Fruit fly (Drosophila melanogaster) Kc167 (cell line): ENCODE results near the gene Pdcd4.

ENCODE experiments used
- Myc ChIP-seq: fragments of >200 bp; optimal IDR thresholded peaks from 2 replicates; lab custom pipeline; 2017; ENCODE audit warnings: missing external identifiers
- Sin3A ChIP-seq: fragments of >200 bp; optimal IDR thresholded peaks from 2 replicates; lab custom pipeline; 2018; ENCODE audit warnings: missing external identifiers

DNA sequence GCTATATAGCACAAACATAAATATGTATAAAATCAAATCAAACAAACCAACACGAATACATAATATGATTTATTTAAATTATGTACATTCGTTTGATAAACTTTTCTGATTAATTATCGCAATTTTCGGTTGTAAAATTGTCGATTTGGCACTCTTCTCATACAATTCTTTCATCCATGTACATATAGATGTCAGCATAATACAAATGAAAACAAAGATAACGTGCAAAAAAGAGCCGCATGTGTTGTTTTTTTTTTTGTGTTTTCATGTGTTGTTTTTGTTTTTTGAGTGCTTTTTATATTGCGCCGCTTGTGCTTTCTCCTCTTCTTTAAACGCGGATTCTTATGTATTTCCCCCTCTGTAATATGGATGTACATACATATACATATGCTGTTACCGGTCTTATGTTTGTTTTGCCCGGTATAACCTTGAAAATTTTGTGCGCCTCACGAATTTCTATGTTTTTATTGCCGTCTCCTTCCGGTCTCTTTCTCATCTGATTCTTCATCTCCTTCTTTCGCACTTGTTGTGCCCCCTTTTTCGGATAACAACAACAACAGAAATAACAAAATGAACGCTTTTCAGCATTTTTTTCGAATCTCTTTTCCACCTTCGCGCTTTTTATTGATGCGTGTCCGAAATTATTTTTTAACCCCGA lies 2.0 kb downstream of the Pdcd4 start:
- TF ChIP-seq Sin3A (lab: Kevin White, UChicago) (no peak), Myc (lab: Kevin White, UChicago) (no peak)
